Fruit fly (Drosophila melanogaster): Measurements from ENCODE around the gene tacc.

DNA sequence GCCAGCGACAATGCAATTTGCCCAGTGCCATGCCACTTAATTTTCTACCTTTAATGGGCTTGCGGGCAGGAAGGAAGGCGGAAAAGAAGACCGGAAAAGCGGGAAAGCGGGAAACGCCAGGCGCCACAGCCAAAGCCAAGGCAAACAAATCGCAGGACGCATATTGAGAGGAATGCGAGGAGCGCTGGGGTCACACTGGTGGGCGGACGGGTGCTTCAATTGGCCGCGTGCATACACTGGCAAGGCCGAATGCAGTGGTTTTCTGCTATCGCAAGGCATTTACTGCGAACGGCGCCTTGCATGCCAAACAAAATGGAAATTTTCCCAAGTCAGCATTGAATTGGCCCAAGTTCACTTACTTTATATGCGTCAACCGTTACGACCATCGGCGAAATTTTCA, 20.4 kb downstream of the tacc start:
- TF ChIP-seq vri (GFP tag; optimal IDR thresholded peaks at IDR 0.05) (no peak), Gug (GFP tag; IDR thresholded peaks at IDR 0.05) (no peak), Hr38 (GFP tag; optimal IDR thresholded peaks at IDR 0.05) (no peak), fd85E (GFP tag; optimal IDR thresholded peaks at IDR 0.05) (no peak), CG9139 (GFP tag; optimal IDR thresholded peaks at IDR 0.05) (no peak), CG4318 (GFP tag; optimal IDR thresholded peaks at IDR 0.05) (no peak), Ets21C (GFP tag; optimal IDR thresholded peaks at IDR 0.05) (no peak), fkh (GFP tag; optimal IDR thresholded peaks at IDR 0.05) (no peak), OdsH (GFP tag; optimal IDR thresholded peaks at IDR 0.05) (no peak), CG34406 (GFP tag; optimal IDR thresholded peaks at IDR 0.05) (no peak), fd59A (GFP tag; optimal IDR thresholded peaks at IDR 0.05) (no peak), salr (GFP tag; optimal IDR thresholded peaks at IDR 0.05) (no peak)

All from whole organism, prepupa.